Fruit fly (Drosophila melanogaster) whole organism, embryonic: ENCODE results near the gene Cdk1.

Experiments
- Abd-B ChIP-seq: fragments of 200-800 bp; sonication (Bioruptor generic); optimal IDR thresholded peaks from 2 replicates; lab custom pipeline; 2018; ENCODE audit warnings: missing biosample characterization, mild to moderate bottlenecking, missing genetic modification characterization, moderate library complexity
- B-H2 ChIP-seq: fragments of 200-800 bp; sonication (Bioruptor generic); optimal IDR thresholded peaks from 2 replicates; lab custom pipeline; 2018; ENCODE audit warnings: missing biosample characterization, mild to moderate bottlenecking, missing genetic modification characterization
- BEAF-32 ChIP-seq: fragments of 200-800 bp; sonication (Bioruptor generic); optimal IDR thresholded peaks from 3 replicates; lab custom pipeline; 2017; ENCODE audit warnings: missing biosample characterization, missing genetic modification characterization, mild to moderate bottlenecking, moderate library complexity, missing genetic modification reagents
- CG13296 ChIP-seq: fragments of 200-800 bp; sonication (Bioruptor generic); optimal IDR thresholded peaks from 3 replicates; lab custom pipeline; 2018; ENCODE audit warnings: missing biosample characterization, mild to moderate bottlenecking, missing genetic modification characterization
- CG14441 ChIP-seq: fragments of 200-800 bp; sonication (Bioruptor generic); IDR thresholded peaks from 2 replicates; pipeline ENCODE4 v1.3.6; 2022; ENCODE audit warnings: missing biosample characterization, missing genetic modification characterization
- CG14965 ChIP-seq: fragments of 200-800 bp; sonication (Bioruptor generic); optimal IDR thresholded peaks from 2 replicates; lab custom pipeline; 2016; ENCODE audit warnings: missing biosample characterization, missing genetic modification characterization, borderline replicate concordance
- CG2678 ChIP-seq: fragments of 200-800 bp; sonication (Bioruptor generic); optimal IDR thresholded peaks from 3 replicates; lab custom pipeline; 2019; ENCODE audit warnings: missing biosample characterization, mild to moderate bottlenecking, missing genetic modification characterization, moderate library complexity
- CG30403 ChIP-seq: fragments of 200-800 bp; sonication (Bioruptor generic); optimal IDR thresholded peaks from 3 replicates; lab custom pipeline; 2016; ENCODE audit warnings: missing biosample characterization, missing genetic modification characterization
- CG34376 ChIP-seq: fragments of 200-800 bp; sonication (Bioruptor generic); optimal IDR thresholded peaks from 2 replicates; lab custom pipeline; 2018; ENCODE audit warnings: missing biosample characterization, mild to moderate bottlenecking, missing genetic modification characterization
- CG5953 ChIP-seq: fragments of 200-800 bp; sonication (Bioruptor generic); IDR thresholded peaks from 2 replicates; pipeline ENCODE4 v1.3.6; 2022; ENCODE audit warnings: missing biosample characterization, missing genetic modification characterization
- CG7372 ChIP-seq: fragments of 200-800 bp; sonication (Bioruptor generic); IDR thresholded peaks from 2 replicates; pipeline ENCODE4 v1.3.6; 2022; ENCODE audit warnings: missing biosample characterization, missing genetic modification characterization
- CG9797 ChIP-seq: fragments of 200-800 bp; sonication (Bioruptor generic); optimal IDR thresholded peaks from 3 replicates; lab custom pipeline; 2018; ENCODE audit warnings: missing biosample characterization, mild to moderate bottlenecking, missing genetic modification characterization
- E2f1 ChIP-seq: fragments of 200-800 bp; sonication (Bioruptor generic); IDR thresholded peaks from 2 replicates; pipeline ENCODE4 v1.3.6; 2022; ENCODE audit warnings: missing biosample characterization, missing genetic modification characterization
- Elba2 ChIP-seq: fragments of 200-800 bp; sonication (Bioruptor generic); optimal IDR thresholded peaks from 3 replicates; lab custom pipeline; 2016; ENCODE audit warnings: missing biosample characterization, missing genetic modification characterization
- Ets65A ChIP-seq: fragments of 200-800 bp; sonication (Bioruptor generic); peaks from one replicate; lab custom pipeline; 2016; ENCODE audit warnings: missing biosample characterization, missing genetic modification characterization
- Fer2 ChIP-seq: fragments of 200-800 bp; sonication (Bioruptor generic); optimal IDR thresholded peaks from 2 replicates; lab custom pipeline; 2018; ENCODE audit warnings: missing biosample characterization, mild to moderate bottlenecking, missing genetic modification characterization, moderate library complexity
- H15 ChIP-seq: fragments of 200-800 bp; sonication (Bioruptor generic); IDR thresholded peaks from 3 replicates; pipeline ENCODE4 v1.3.6; 2022; ENCODE audit warnings: missing biosample characterization, missing genetic modification characterization
- HLH4C ChIP-seq: fragments of 200-800 bp; sonication (Bioruptor generic); IDR thresholded peaks from 3 replicates; pipeline ENCODE4 v1.3.6; 2022; ENCODE audit warnings: missing biosample characterization, missing genetic modification characterization; ENCODE audit not compliant: partially characterized antibody
- HLHmδ ChIP-seq: fragments of 200-800 bp; sonication (Bioruptor generic); optimal IDR thresholded peaks from 2 replicates; lab custom pipeline; 2018; ENCODE audit warnings: missing biosample characterization, mild to moderate bottlenecking, missing genetic modification characterization, moderate library complexity
- Hr51 ChIP-seq, 2 experiments: fragments of 200-800 bp; sonication (Bioruptor generic); optimal IDR thresholded peaks; 2 replicates in 1 of 2; 3 replicates in 1 of 2; lab custom pipeline; 2016 to 2018; ENCODE audit warnings: missing biosample characterization in 2 of 2, missing genetic modification characterization in 2 of 2, mild to moderate bottlenecking in 1 of 2, moderate library complexity in 1 of 2
- Mad ChIP-seq: fragments of 200-800 bp; sonication (Bioruptor generic); optimal IDR thresholded peaks from 2 replicates; lab custom pipeline; 2016; ENCODE audit warnings: missing biosample characterization, missing genetic modification characterization
- Max ChIP-seq: fragments of 200-800 bp; sonication (Bioruptor generic); optimal IDR thresholded peaks from 2 replicates; lab custom pipeline; 2016; ENCODE audit warnings: missing biosample characterization, mild to moderate bottlenecking, missing genetic modification characterization
- NC2α ChIP-seq: fragments of 200-800 bp; sonication (Bioruptor generic); optimal IDR thresholded peaks from 2 replicates; lab custom pipeline; 2016; ENCODE audit warnings: missing biosample characterization, missing genetic modification characterization
- Sin3A ChIP-seq: fragments of >200 bp; optimal IDR thresholded peaks from 2 replicates; lab custom pipeline; 2018
- Spps ChIP-seq: fragments of 200-800 bp; sonication (Bioruptor generic); optimal IDR thresholded peaks from 2 replicates; lab custom pipeline; 2018; ENCODE audit warnings: missing biosample characterization, mild to moderate bottlenecking, missing genetic modification characterization
- TFAM ChIP-seq: fragments of 200-800 bp; sonication (Bioruptor generic); optimal IDR thresholded peaks from 2 replicates; lab custom pipeline; 2017; ENCODE audit warnings: missing biosample characterization, missing genetic modification characterization, inconsistent platforms
- Usf ChIP-seq: fragments of 200-800 bp; sonication (Bioruptor generic); optimal IDR thresholded peaks from 2 replicates; lab custom pipeline; 2017; ENCODE audit warnings: missing genotype, missing biosample characterization, missing genetic modification characterization
- YL-1 ChIP-seq: fragments of 200-800 bp; sonication (Bioruptor generic); optimal IDR thresholded peaks from 3 replicates; lab custom pipeline; 2017; ENCODE audit warnings: missing biosample characterization, mild to moderate bottlenecking, missing genetic modification characterization
- btn ChIP-seq: fragments of 200-800 bp; sonication (Bioruptor generic); optimal IDR thresholded peaks from 2 replicates; lab custom pipeline; 2016; ENCODE audit warnings: missing biosample characterization, missing genetic modification characterization
- crol ChIP-seq: fragments of 200-800 bp; sonication (Bioruptor generic); IDR thresholded peaks from 2 replicates; pipeline ENCODE4 v1.3.6; 2022; ENCODE audit warnings: missing biosample characterization, missing genetic modification characterization
- dati ChIP-seq: fragments of 200-800 bp; sonication (Bioruptor generic); IDR thresholded peaks from 2 replicates; pipeline ENCODE4 v1.3.6; 2022; ENCODE audit warnings: missing biosample characterization, missing genetic modification characterization
- fd96Cb ChIP-seq: fragments of 200-800 bp; sonication (Bioruptor generic); optimal IDR thresholded peaks from 2 replicates; lab custom pipeline; 2018; ENCODE audit warnings: missing biosample characterization, mild to moderate bottlenecking, missing genetic modification characterization, moderate library complexity
- fru ChIP-seq: fragments of >200 bp; optimal IDR thresholded peaks from 2 replicates; lab custom pipeline; 2017
- ftz-f1 ChIP-seq: fragments of 200-800 bp; sonication (Bioruptor generic); optimal IDR thresholded peaks from 2 replicates; lab custom pipeline; 2016; ENCODE audit warnings: missing biosample characterization, missing genetic modification characterization
- gcm ChIP-seq: fragments of 200-800 bp; sonication (Bioruptor generic); optimal IDR thresholded peaks from 2 replicates; lab custom pipeline; 2019; ENCODE audit warnings: missing biosample characterization, mild to moderate bottlenecking, missing genetic modification characterization, moderate library complexity
- gsb ChIP-seq: fragments of 200-800 bp; sonication (Bioruptor generic); IDR thresholded peaks from 2 replicates; pipeline ENCODE4 v1.3.6; 2022; ENCODE audit warnings: missing biosample characterization, missing genetic modification characterization
- kay ChIP-seq: fragments of 200-800 bp; sonication (Bioruptor generic); optimal IDR thresholded peaks from 2 replicates; lab custom pipeline; 2016; ENCODE audit warnings: missing biosample characterization, missing genetic modification characterization
- lov ChIP-seq, 2 experiments: fragments of 200-800 bp in 1 of 2; fragments of >200 bp in 1 of 2; sonication (Bioruptor generic) in 1 of 2; IDR thresholded peaks in 1 of 2; optimal IDR thresholded peaks in 1 of 2; 2 replicates in 1 of 2; 3 replicates in 1 of 2; pipeline versions ENCODE4 v1.3.6 to Lab custom; 2017 to 2022; ENCODE audit warnings: missing biosample characterization in 1 of 2, missing genetic modification characterization in 1 of 2
- mld ChIP-seq: fragments of 200-800 bp; sonication (Bioruptor generic); IDR thresholded peaks from 3 replicates; pipeline ENCODE4 v1.3.6; 2022; ENCODE audit warnings: missing biosample characterization, missing genetic modification characterization; ENCODE audit not compliant: partially characterized antibody
- nau ChIP-seq: fragments of 200-800 bp; sonication (Bioruptor generic); optimal IDR thresholded peaks from 3 replicates; lab custom pipeline; 2017; ENCODE audit warnings: missing biosample characterization, mild to moderate bottlenecking, missing genetic modification characterization, missing genetic modification reagents
- pita ChIP-seq: fragments of 200-800 bp; sonication (Bioruptor generic); optimal IDR thresholded peaks from 2 replicates; lab custom pipeline; 2017; ENCODE audit warnings: missing biosample characterization, mild to moderate bottlenecking, missing genetic modification characterization
- pnt ChIP-seq: fragments of 200-800 bp; sonication (Bioruptor generic); optimal IDR thresholded peaks from 3 replicates; lab custom pipeline; 2016; ENCODE audit warnings: missing biosample characterization, missing genetic modification characterization
- pum ChIP-seq: fragments of 200-800 bp; sonication (Bioruptor generic); optimal IDR thresholded peaks from 2 replicates; lab custom pipeline; 2016; ENCODE audit warnings: missing biosample characterization, missing genetic modification characterization
- ranshi ChIP-seq: fragments of 200-800 bp; sonication (Bioruptor generic); IDR thresholded peaks from 2 replicates; pipeline ENCODE4 v1.3.6; 2022; ENCODE audit warnings: missing biosample characterization, missing genetic modification characterization
- sd ChIP-seq: fragments of 200-800 bp; sonication (Bioruptor generic); optimal IDR thresholded peaks from 3 replicates; lab custom pipeline; 2018; ENCODE audit warnings: missing biosample characterization, mild to moderate bottlenecking, missing genetic modification characterization, moderate library complexity
- sens-2 ChIP-seq: fragments of 200-800 bp; sonication (Bioruptor generic); IDR thresholded peaks from 2 replicates; pipeline ENCODE4 v1.3.6; 2022; ENCODE audit warnings: missing biosample characterization, missing genetic modification characterization
- slp2 ChIP-seq: fragments of 200-800 bp; sonication (Bioruptor generic); optimal IDR thresholded peaks from 2 replicates; lab custom pipeline; 2016; ENCODE audit warnings: missing biosample characterization, missing genetic modification characterization
- tin ChIP-seq: fragments of 200-800 bp; sonication (Bioruptor generic); optimal IDR thresholded peaks from 3 replicates; lab custom pipeline; 2016; ENCODE audit warnings: missing biosample characterization, missing genetic modification characterization
- wek ChIP-seq: fragments of 200-800 bp; sonication (Bioruptor generic); optimal IDR thresholded peaks from 3 replicates; lab custom pipeline; 2018; ENCODE audit warnings: missing biosample characterization, mild to moderate bottlenecking, missing genetic modification characterization, moderate library complexity
- zfh2 ChIP-seq: fragments of 200-800 bp; sonication (Bioruptor generic); optimal IDR thresholded peaks from 2 replicates; lab custom pipeline; 2016; ENCODE audit warnings: missing biosample characterization, missing genetic modification characterization

The Cdk1 gene

DNA sequence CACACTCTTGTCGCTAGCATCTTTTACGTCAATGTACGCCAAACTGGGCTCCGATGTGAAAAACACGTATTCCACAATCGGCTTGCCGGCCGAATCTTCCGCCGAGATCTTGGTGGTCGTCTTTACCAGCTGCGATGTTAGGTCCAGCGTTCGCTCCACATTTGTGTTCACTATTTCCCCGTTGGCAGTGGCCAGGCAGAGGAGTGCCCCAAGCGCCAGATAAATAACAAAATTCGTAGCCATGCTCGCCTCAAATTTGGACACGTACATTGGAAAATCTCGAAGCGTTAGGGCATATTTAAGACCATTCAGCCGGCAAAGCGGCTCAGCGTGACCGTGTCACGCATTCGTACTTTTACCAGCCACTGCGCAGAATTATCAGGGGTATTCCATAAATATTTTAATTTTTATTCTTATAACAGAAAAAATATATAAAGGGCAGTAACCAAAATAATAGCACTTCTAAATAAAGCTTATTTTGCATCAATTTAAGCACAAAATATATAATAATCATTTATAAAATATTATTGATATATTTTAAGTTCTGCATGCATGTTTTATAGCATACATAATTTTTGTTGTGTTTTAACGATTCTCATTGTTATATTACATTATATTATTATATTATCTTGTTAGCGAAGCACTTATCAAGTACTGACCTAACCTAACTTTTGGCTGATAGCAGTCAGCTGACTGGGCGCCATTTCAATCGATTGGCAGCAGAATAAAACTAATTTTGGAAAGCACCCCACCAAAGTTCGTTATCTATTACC lies 10.4 kb downstream of the Cdk1 start, which contains the start of the genes CG33303 and dpr19 (continued):
- TF ChIP-seq pnt (GFP tag; lab: Kevin White, UChicago) (no peak), fd96Cb (peak; percentile 66), Sin3A (lab: Kevin White, UChicago) (no peak), CG14441 (GFP tag; lab: Robert Waterston, UW) (no peak), CG7372 (GFP tag; lab: Robert Waterston, UW) (peak; percentile 53), gsb (no peak), slp2 (GFP tag; lab: Kevin White, UChicago) (no peak), crol (GFP tag; lab: Robert Waterston, UW) (no peak), sd (tag; lab: Kevin White, UChicago) (no peak), Hr51 (GFP tag; optimal IDR thresholded peaks at IDR 0.05; lab: Kevin White, UChicago) (peak in 1 of 2 experiments; percentile 87), nau (GFP tag; lab: Kevin White, UChicago) (no peak), kay (GFP tag; lab: Kevin White, UChicago) (peak; percentile 4), gcm (GFP tag; lab: Kevin White, UChicago) (peak; percentile 83), Elba2 (GFP tag; lab: Kevin White, UChicago) (no peak), dati (GFP tag; lab: Robert Waterston, UW) (no peak), Abd-B (GFP tag; lab: Kevin White, UChicago) (no peak), Fer2 (peak; percentile 48), YL-1 (GFP tag; lab: Kevin White, UChicago) (peak; percentile 85), HLHmδ (GFP tag; lab: Kevin White, UChicago) (no peak), CG13296 (GFP tag; lab: Kevin White, UChicago) (peak; percentile 87), btn (no peak), wek (peak; percentile 95), NC2α (GFP tag; lab: Kevin White, UChicago) (no peak), ftz-f1 (GFP tag; lab: Kevin White, UChicago) (no peak), CG2678 (peak; percentile 90), CG14965 (GFP tag; lab: Kevin White, UChicago) (no peak), Max (GFP tag; lab: Kevin White, UChicago) (peak; percentile 16), CG5953 (GFP tag; lab: Robert Waterston, UW) (no peak), zfh2 (GFP tag; lab: Kevin White, UChicago) (no peak), lov (optimal IDR thresholded peaks at IDR 0.05; lab: Kevin White, UChicago) (no peak), lov (GFP tag; IDR thresholded peaks at IDR 0.05; lab: Robert Waterston, UW) (no peak), CG9797 (GFP tag; lab: Kevin White, UChicago) (peak; percentile 80), CG30403 (GFP tag; lab: Kevin White, UChicago) (peak; percentile 64), CG34376 (GFP tag; lab: Kevin White, UChicago) (no peak), Usf (no peak), B-H2 (peak; percentile 68), pum (GFP tag; lab: Kevin White, UChicago) (no peak), fru (no peak), sens-2 (GFP tag; lab: Robert Waterston, UW) (no peak), Spps (tag; lab: Kevin White, UChicago) (peak; percentile 67), mld (GFP tag; lab: Robert Waterston, UW) (no peak), Mad (no peak), BEAF-32 (GFP tag; lab: Kevin White, UChicago) (peak; percentile 19), Ets65A (GFP tag; lab: Kevin White, UChicago) (no peak), E2f1 (peak; percentile 60), TFAM (GFP tag; lab: Kevin White, UChicago) (no peak), H15 (GFP tag; lab: Robert Waterston, UW) (no peak), HLH4C (no peak), pita (GFP tag; lab: Kevin White, UChicago) (no peak), tin (GFP tag; lab: Kevin White, UChicago) (peak; percentile 54), ranshi (GFP tag; lab: Robert Waterston, UW) (0 out of 2 replicates have a peak, but pooled peaks have one; percentile 33)
